Fruit fly (Drosophila melanogaster) whole organism, pupa: ENCODE data around the gene mRpL10.

ENCODE experiments used
- CG10348 ChIP-seq: fragments of 200-800 bp; sonication (Bioruptor generic); IDR thresholded peaks from 2 replicates; pipeline ENCODE4 v1.3.6; 2022; ENCODE audit warnings: missing biosample characterization, missing genetic modification characterization
- CG12605 ChIP-seq: fragments of 200-800 bp; sonication (Bioruptor generic); IDR thresholded peaks from 2 replicates; pipeline ENCODE4 v1.3.6; 2022; ENCODE audit warnings: missing biosample characterization, missing genetic modification characterization
- CG13204 ChIP-seq: fragments of 200-800 bp; sonication (Bioruptor generic); optimal IDR thresholded peaks from 2 replicates; lab custom pipeline; 2018; ENCODE audit warnings: missing biosample characterization, mild to moderate bottlenecking, missing genetic modification characterization, moderate library complexity
- CG14655 ChIP-seq: fragments of 200-800 bp; sonication (Bioruptor generic); optimal IDR thresholded peaks from 3 replicates; lab custom pipeline; 2017; ENCODE audit warnings: mild to moderate bottlenecking, missing biosample characterization, missing genetic modification reagents, missing genetic modification characterization
- CG15710 ChIP-seq: fragments of 200-800 bp; sonication (Bioruptor generic); optimal IDR thresholded peaks from 2 replicates; lab custom pipeline; 2018; ENCODE audit warnings: missing biosample characterization, mild to moderate bottlenecking, missing genetic modification characterization, moderate library complexity
- CG17806 ChIP-seq: fragments of 200-800 bp; sonication (Bioruptor generic); optimal IDR thresholded peaks from 2 replicates; lab custom pipeline; 2018; ENCODE audit warnings: missing biosample characterization, mild to moderate bottlenecking, missing genetic modification characterization, moderate library complexity
- CG32121 ChIP-seq: fragments of 200-800 bp; sonication (Bioruptor generic); IDR thresholded peaks from 2 replicates; pipeline ENCODE4 v1.3.6; 2022; ENCODE audit warnings: missing biosample characterization, missing genetic modification characterization
- CG34367 ChIP-seq: fragments of 200-800 bp; sonication (Bioruptor generic); optimal IDR thresholded peaks from 2 replicates; lab custom pipeline; 2018; ENCODE audit warnings: missing biosample characterization, mild to moderate bottlenecking, missing genetic modification characterization
- CG4496 ChIP-seq: fragments of 200-800 bp; sonication (Bioruptor generic); IDR thresholded peaks from 3 replicates; pipeline ENCODE4 v1.3.6; 2022; ENCODE audit warnings: missing biosample characterization, missing genetic modification characterization
- CG8159 ChIP-seq: fragments of 200-800 bp; sonication (Bioruptor generic); optimal IDR thresholded peaks from 3 replicates; lab custom pipeline; 2018; ENCODE audit warnings: missing biosample characterization, mild to moderate bottlenecking, missing genetic modification characterization, moderate library complexity
- CG8301 ChIP-seq: fragments of 200-800 bp; sonication (Bioruptor generic); optimal IDR thresholded peaks from 2 replicates; lab custom pipeline; 2018; ENCODE audit warnings: missing biosample characterization, mild to moderate bottlenecking, missing genetic modification characterization
- CG9948 ChIP-seq: fragments of 200-800 bp; sonication (Bioruptor generic); optimal IDR thresholded peaks from 2 replicates; lab custom pipeline; 2018; ENCODE audit warnings: missing biosample characterization, mild to moderate bottlenecking, missing genetic modification characterization, moderate library complexity
- D1 ChIP-seq: fragments of 200-800 bp; sonication (Bioruptor generic); optimal IDR thresholded peaks from 2 replicates; lab custom pipeline; 2018; ENCODE audit warnings: missing biosample characterization, mild to moderate bottlenecking, missing genetic modification characterization, moderate library complexity
- EcR ChIP-seq: fragments of 200-800 bp; sonication (Bioruptor generic); optimal IDR thresholded peaks from 3 replicates; lab custom pipeline; 2019; ENCODE audit warnings: missing biosample characterization, missing genetic modification characterization, mild to moderate bottlenecking, moderate library complexity, missing genetic modification reagents
- Ets98B ChIP-seq: fragments of 200-800 bp; sonication (Bioruptor generic); IDR thresholded peaks from 2 replicates; pipeline ENCODE4 v1.3.6; 2022; ENCODE audit warnings: missing biosample characterization, missing genetic modification characterization
- Pif1A ChIP-seq: fragments of 200-800 bp; sonication (Bioruptor generic); optimal IDR thresholded peaks from 3 replicates; lab custom pipeline; 2016; ENCODE audit warnings: missing biosample characterization, missing genetic modification characterization
- Pif1B ChIP-seq: fragments of 200-800 bp; sonication (Bioruptor generic); optimal IDR thresholded peaks from 3 replicates; lab custom pipeline; 2016; ENCODE audit warnings: missing biosample characterization, missing genetic modification characterization
- Snoo ChIP-seq: fragments of 200-800 bp; sonication (Bioruptor generic); optimal IDR thresholded peaks from 3 replicates; lab custom pipeline; 2017; ENCODE audit warnings: missing biosample characterization, mild to moderate bottlenecking, missing genetic modification characterization, inconsistent platforms
- fd96Ca ChIP-seq: fragments of 200-800 bp; sonication (Bioruptor generic); IDR thresholded peaks from 3 replicates; pipeline ENCODE4 v1.3.6; 2022; ENCODE audit warnings: missing biosample characterization, missing genetic modification characterization
- gl ChIP-seq: fragments of 200-800 bp; sonication (Bioruptor generic); optimal IDR thresholded peaks from 2 replicates; lab custom pipeline; 2018; ENCODE audit warnings: missing biosample characterization, mild to moderate bottlenecking, missing genetic modification characterization
- rn ChIP-seq: fragments of 200-800 bp; sonication (Bioruptor generic); IDR thresholded peaks from 2 replicates; pipeline ENCODE4 v1.3.6; 2022; ENCODE audit warnings: missing biosample characterization, missing genetic modification characterization

The mRpL10 gene

DNA sequence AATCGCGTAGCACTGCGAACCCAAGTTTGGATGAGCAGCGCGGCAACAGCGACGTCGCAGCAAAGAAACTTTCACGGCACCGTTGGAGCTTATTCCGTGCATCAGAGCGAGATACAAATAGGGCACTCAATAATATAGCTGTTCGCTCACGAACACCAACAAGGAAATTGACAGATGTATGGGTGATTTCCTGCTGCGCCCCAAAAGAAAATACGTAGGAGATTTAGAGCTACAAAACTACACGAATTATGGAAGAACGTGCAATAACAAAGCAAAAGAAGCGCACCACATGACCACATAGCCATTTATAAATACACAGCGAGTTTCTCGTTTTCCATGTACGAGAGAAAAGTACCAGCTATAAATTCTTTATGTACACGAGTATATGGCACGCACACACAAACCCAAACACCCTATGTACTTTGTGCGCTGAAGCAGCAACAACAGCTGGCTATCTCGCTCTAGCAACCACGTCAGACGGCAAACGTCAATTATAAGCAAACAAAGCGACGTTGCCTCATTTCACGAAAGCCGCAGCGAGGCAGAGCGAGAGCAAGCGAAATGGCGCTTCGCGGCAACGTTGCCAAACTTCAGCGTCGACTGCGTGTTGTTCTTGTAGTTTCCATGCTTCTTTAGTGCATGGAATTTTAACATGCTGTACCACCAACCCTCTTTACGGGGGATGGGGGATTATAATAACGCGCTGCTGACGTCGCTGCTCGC is 42.0 kb upstream of the mRpL10 start:
- TF ChIP-seq CG34367 (tag; lab: Kevin White, UChicago) = peak; percentile 29
- TF ChIP-seq CG32121 (GFP tag; lab: Robert Waterston, UW) = no peak
- peak; percentile 35 for TF ChIP-seq CG8159 (tag; lab: Kevin White, UChicago)
- TF ChIP-seq EcR = peak; percentile 67
- TF ChIP-seq Pif1B (GFP tag; lab: Kevin White, UChicago) = peak; percentile 76
- TF ChIP-seq CG14655 (GFP tag; lab: Kevin White, UChicago) = peak; percentile 56
- peak; percentile 28 for TF ChIP-seq CG13204 (GFP tag; lab: Kevin White, UChicago)
- TF ChIP-seq CG12605 (GFP tag; lab: Robert Waterston, UW) = no peak
- no peak for TF ChIP-seq CG4496
- TF ChIP-seq D1 (tag; lab: Kevin White, UChicago) = no peak
- TF ChIP-seq CG15710 = peak; percentile 23
- TF ChIP-seq Snoo (tag; lab: Kevin White, UChicago) = peak; percentile 19
- no peak for TF ChIP-seq Ets98B
- no peak for TF ChIP-seq CG17806 (tag; lab: Kevin White, UChicago)
- TF ChIP-seq Pif1A (GFP tag; lab: Kevin White, UChicago) = peak; percentile 2
- TF ChIP-seq CG8301 (tag; lab: Kevin White, UChicago) = peak; percentile 55
- TF ChIP-seq gl (tag; lab: Kevin White, UChicago) = peak; percentile 40

dm6 chr2L:162208-162607 is 41.4 kb upstream of the mRpL10 start:
- TF ChIP-seq CG10348 (GFP tag; lab: Robert Waterston, UW) (no peak), Pif1A (GFP tag; lab: Kevin White, UChicago) (no peak), EcR (no peak), D1 (tag; lab: Kevin White, UChicago) (peak; percentile 59), CG12605 (GFP tag; lab: Robert Waterston, UW) (no peak), CG32121 (GFP tag; lab: Robert Waterston, UW) (no peak), CG13204 (GFP tag; lab: Kevin White, UChicago) (no peak), CG8301 (tag; lab: Kevin White, UChicago) (no peak), Pif1B (GFP tag; lab: Kevin White, UChicago) (no peak), CG8159 (tag; lab: Kevin White, UChicago) (no peak), CG9948 (tag; lab: Kevin White, UChicago) (peak; percentile 10), gl (tag; lab: Kevin White, UChicago) (no peak)

DNA sequence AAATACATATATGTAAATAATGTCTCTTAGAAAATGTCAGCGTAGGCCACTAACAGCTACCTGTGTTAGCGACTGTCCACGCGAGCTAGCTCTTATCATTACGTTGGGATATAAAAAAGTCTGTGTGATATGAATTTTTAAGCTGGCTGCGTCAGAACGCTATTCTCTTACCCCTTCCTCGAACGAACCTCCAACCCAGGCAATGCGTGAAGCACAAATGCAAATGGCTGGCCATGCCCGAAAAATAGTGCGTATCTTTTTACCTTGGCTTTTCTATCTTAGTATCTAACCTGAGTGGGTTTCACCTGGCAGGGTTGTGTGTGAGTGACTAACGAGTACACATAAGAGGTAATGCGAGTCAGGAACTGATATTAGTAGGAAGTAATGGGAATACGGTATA is 40.4 kb upstream of the mRpL10 start:
- no peak for TF ChIP-seq CG8301 (tag; lab: Kevin White, UChicago)
- TF ChIP-seq CG9948 (tag; lab: Kevin White, UChicago) = no peak
- TF ChIP-seq fd96Ca (GFP tag; lab: Robert Waterston, UW) = no peak
- TF ChIP-seq CG13204 (GFP tag; lab: Kevin White, UChicago) = no peak
- no peak for TF ChIP-seq Ets98B
- TF ChIP-seq EcR = no peak
- no peak for TF ChIP-seq gl (tag; lab: Kevin White, UChicago)
- TF ChIP-seq CG17806 (tag; lab: Kevin White, UChicago) = no peak
- no peak for TF ChIP-seq CG4496
- TF ChIP-seq Pif1B (GFP tag; lab: Kevin White, UChicago) = no peak

DNA sequence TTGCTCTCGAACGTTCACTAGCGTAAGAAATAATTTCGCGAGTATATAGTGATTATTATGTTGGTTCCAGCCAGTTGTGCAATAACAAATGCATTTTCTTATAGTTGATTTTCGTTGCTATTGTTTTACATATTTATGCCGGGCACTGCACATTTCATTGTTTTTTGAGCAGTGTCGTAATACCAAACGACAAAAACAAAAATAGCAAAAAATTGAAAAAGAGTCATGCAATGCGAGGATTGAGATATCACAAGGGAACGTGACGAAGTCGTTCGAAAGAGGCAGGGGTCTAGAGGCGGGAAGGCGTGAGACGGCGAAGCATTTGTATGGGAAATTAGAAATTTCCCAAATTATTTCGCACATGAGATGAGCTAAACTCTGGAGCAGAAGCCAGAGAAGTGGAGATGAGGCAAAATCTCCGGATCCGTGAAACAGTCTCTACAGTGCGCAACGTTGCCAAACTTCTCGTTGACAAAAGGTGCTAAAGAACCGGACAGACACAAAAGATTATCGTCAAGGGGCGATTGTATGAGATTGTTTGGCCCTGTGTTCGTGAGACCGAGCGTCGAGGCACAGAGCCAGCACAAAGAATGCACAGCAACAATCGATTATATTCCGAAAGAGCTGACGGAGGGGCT is 38.2 kb upstream of the mRpL10 start:
- TF ChIP-seq CG14655 (GFP tag; lab: Kevin White, UChicago) = peak; percentile 14
- TF ChIP-seq CG32121 (GFP tag; lab: Robert Waterston, UW) = no peak
- peak; percentile 3 for TF ChIP-seq EcR
- TF ChIP-seq D1 (tag; lab: Kevin White, UChicago) = peak; percentile 2
- no peak for TF ChIP-seq CG13204 (GFP tag; lab: Kevin White, UChicago)
- no peak for TF ChIP-seq CG15710
- no peak for TF ChIP-seq CG17806 (tag; lab: Kevin White, UChicago)
- TF ChIP-seq CG12605 (GFP tag; lab: Robert Waterston, UW) = no peak
- TF ChIP-seq fd96Ca (GFP tag; lab: Robert Waterston, UW) = no peak
- TF ChIP-seq Pif1A (GFP tag; lab: Kevin White, UChicago) = no peak
- TF ChIP-seq CG8159 (tag; lab: Kevin White, UChicago) = peak; percentile 18
- TF ChIP-seq Snoo (tag; lab: Kevin White, UChicago) = no peak
- no peak for TF ChIP-seq CG4496
- no peak for TF ChIP-seq Ets98B
- TF ChIP-seq CG34367 (tag; lab: Kevin White, UChicago) = no peak
- TF ChIP-seq Pif1B (GFP tag; lab: Kevin White, UChicago) = no peak
- no peak for TF ChIP-seq CG8301 (tag; lab: Kevin White, UChicago)
- no peak for TF ChIP-seq CG10348 (GFP tag; lab: Robert Waterston, UW)
- TF ChIP-seq CG9948 (tag; lab: Kevin White, UChicago) = no peak
- TF ChIP-seq gl (tag; lab: Kevin White, UChicago) = no peak
- no peak for TF ChIP-seq rn (GFP tag; lab: Robert Waterston, UW)
